Worm (Caenorhabditis elegans) whole organism, L4/young adult: ENCODE data around the gene ugt-33.

ENCODE experiments used
- W03F9.2 ChIP-seq: fragments of 150-350 bp; optimal IDR thresholded peaks from 2 replicates; lab custom pipeline; 2014; ENCODE audit warnings: missing biosample characterization, missing genetic modification characterization
- dao-5 ChIP-seq: sonication (generic microtip); optimal IDR thresholded peaks from 2 replicates; lab custom pipeline; 2016; ENCODE audit warnings: missing genotype, missing genetic modification characterization, moderate library complexity, missing compliant biosample characterization
- him-1 ChIP-seq: sonication (generic microtip); optimal IDR thresholded peaks from 2 replicates; lab custom pipeline; 2016; ENCODE audit warnings: missing genotype, missing genetic modification reagents, missing genetic modification characterization, missing compliant biosample characterization

The ugt-33 gene

DNA sequence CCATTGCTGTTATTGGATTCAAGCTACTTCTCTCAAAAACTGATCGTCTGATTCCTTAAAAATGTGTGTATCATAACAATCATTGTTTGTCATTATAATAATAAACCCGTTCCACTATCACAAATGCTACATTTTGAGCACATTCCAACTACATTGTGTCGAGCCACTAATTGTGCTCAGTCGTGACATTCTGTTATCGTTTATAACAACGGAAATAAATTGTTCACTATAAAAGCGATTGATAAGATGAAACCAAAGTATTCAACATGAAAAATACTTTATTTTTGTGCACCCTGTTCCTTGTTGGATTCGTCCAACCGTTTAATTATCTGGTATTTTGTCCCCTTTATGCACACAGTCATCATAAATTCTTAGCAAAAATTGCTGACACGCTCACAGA lies at the start of gene ugt-33:
ugt-33 (plus strand) TSS at position 260 of the 400 bp plus-strand sequence.
- TF ChIP-seq him-1 (tag; lab: Kevin White, UChicago) (no peak), W03F9.2 (no peak), dao-5 (tag; lab: Kevin White, UChicago) (no peak)

DNA sequence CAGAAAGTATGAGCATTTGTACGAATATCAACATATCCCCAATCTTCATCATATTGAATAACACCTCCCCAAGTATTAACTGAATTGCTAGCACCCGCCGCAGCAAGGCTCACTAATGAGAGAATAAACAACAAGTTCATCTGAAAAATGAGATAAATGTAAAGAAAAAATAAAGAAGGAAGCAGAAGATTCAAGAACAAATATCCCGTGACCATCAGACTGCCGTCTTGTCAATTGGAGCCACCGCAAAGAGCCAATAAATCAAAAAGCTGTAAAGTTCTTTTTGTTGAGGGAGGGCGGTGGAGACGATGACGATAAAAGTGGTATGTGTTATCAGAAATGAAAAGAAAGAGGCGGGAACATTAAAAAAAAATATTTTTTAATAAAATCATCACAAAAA lies 39.7 kb upstream of the ugt-33 start, which contains the start of gene Y32F6A.5:
Y32F6A.5 (minus strand) TSS at position 140 of the 400 bp plus-strand sequence.
- TF ChIP-seq dao-5 (tag; lab: Kevin White, UChicago) (no peak), W03F9.2 (no peak), him-1 (tag; lab: Kevin White, UChicago) (no peak)

DNA sequence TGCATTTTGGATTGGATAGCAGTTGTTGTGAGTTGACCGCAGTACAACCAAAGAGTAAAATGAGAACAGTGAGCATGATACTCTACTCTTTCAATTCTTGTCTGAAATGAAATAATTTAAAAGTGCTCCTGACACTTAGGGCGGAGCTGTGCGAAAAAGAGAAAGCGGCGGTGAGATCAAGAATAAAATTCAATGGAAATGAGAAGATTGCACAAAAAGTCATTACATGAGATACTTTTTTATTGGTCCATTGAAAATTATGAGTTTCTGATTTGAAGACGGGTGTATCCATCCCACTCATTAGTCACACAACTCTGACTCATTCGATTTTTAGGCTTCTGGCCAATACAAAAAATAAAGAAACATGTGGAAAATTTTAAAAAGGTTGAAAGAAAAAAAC lies 36.0 kb upstream of the ugt-33 start, which contains the start of gene F22E12.1:
F22E12.1 (minus strand) TSS at position 101 of the 400 bp plus-strand sequence.
- TF ChIP-seq W03F9.2 (no peak), him-1 (tag; lab: Kevin White, UChicago) (no peak), dao-5 (tag; lab: Kevin White, UChicago) (no peak)

DNA sequence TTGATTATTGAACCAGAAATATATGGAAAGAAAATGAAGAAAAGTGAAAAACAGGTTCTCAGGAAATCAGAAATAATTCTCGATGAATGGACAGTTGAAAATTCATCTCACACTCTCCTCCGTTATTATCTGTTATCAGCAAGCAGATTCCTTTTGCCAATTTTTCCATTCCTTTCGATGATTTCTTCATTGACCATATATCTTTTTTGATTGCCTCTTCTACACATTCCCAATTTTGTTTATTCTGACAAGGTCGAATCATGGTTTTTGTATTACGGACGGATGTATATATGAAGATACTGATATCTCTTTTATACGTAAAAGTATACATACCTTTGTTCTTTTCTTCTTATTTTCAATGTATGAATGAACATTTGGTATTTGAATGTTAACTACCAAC lies 32.5 kb upstream of the ugt-33 start:
- TF ChIP-seq dao-5 (tag; lab: Kevin White, UChicago) (no peak), him-1 (tag; lab: Kevin White, UChicago) (no peak), W03F9.2 (no peak)

DNA sequence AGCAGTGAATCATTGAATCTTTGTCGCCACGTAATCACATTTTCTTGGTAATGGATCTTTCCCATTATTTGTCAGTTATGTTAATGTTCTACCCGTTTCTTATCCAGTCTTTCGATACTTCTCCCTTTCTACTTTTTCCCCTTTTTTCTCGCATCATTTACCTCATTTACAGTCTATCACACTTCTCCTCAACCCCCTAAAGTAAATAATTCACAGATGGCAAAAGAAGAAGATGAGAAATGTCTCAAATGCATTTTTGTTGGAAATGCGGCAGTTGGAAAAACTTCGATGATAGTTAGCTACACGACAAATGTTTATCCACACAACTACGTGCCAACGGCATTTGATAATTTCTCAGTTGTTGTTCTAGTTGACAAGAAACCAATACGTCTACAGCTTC lies 31.1 kb upstream of the ugt-33 start, which contains the start of gene chw-1:
chw-1 (plus strand) TSS at position 217 of the 400 bp plus-strand sequence.
- TF ChIP-seq W03F9.2: no peak
- no peak for TF ChIP-seq dao-5 (tag; lab: Kevin White, UChicago)
- no peak for TF ChIP-seq him-1 (tag; lab: Kevin White, UChicago)

DNA sequence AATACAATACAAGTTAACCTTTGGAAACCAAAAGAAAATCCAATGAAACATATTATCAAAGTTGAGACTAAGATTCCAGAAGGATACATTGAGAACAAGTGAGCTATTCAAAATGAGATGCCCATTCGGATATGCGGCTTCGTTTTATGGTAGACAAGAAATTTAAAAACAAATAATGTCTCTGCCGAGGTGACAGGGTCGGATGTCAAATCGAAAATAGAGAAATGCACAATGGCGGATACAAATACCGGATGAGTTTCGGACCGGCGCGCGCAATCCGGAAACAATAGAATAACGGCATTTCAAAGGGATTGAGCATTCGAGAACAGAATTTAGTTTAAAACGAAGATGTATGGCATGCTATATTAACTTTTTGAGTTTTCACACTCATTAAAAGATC lies 29.9 kb upstream of the ugt-33 start, which contains the start of gene F22E12.3:
F22E12.3 (minus strand) TSS at position 101 of the 400 bp plus-strand sequence.
- TF ChIP-seq W03F9.2 (no peak), him-1 (tag; lab: Kevin White, UChicago) (no peak), dao-5 (tag; lab: Kevin White, UChicago) (no peak)

DNA sequence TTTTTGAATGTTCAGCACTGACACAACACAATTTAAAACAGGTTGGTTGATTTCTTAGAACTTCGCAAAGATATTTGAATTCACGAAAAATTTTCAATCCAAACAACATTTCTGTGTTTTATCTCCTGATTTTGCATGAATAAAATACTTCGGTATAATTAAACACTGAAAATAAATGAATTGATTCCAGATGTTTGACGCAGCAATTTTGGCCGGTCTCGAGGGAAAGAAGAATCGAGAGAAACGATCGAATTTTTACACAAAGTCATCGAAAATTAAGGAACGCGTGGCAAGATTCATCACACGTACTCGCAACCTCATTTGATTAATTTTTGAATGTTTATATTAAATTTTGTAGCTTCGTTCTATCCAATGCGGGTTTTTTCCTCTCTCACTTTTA lies 29.0 kb upstream of the ugt-33 start:
- TF ChIP-seq him-1 (tag; lab: Kevin White, UChicago) (no peak), W03F9.2 (no peak), dao-5 (tag; lab: Kevin White, UChicago) (no peak)

DNA sequence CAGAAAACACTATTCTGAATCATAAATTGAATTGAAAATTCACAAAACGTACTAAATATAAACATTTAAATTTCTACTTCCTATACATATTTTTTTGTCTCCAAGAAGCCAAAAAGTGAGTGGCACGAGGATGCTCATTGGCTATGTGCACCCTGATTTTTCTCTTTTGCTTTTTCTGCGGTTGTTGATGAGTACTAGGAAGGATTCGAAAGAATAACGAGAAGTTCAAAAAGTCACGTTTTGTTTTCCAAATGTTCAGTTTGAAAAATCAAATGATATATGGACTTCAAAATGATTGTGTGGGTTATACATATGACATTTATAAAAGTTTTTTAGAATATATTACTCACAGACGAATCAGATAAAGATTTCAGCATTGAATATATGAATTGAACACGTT lies 28.5 kb upstream of the ugt-33 start:
- TF ChIP-seq W03F9.2 (no peak), him-1 (tag; lab: Kevin White, UChicago) (no peak), dao-5 (tag; lab: Kevin White, UChicago) (no peak)

DNA sequence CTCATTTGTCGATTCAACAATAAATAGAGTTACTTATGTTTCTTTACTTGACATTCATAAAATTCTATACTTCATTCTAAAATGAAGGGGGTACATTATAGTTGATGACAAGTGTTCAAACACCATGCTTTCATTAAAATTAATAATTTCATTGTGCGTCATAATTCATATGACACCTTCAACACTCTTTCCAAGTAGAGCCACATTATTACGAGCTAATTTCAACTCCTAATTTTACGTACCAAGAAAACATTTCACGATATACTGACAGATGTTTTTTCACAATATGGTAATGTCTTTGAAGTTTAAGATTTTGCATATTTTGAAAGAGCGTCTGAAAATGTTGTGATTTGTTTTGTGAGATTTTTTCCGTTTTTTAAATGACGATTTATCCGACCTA lies 27.7 kb upstream of the ugt-33 start:
- TF ChIP-seq dao-5 (tag; lab: Kevin White, UChicago): no peak
- TF ChIP-seq W03F9.2: no peak
- no peak for TF ChIP-seq him-1 (tag; lab: Kevin White, UChicago)

DNA sequence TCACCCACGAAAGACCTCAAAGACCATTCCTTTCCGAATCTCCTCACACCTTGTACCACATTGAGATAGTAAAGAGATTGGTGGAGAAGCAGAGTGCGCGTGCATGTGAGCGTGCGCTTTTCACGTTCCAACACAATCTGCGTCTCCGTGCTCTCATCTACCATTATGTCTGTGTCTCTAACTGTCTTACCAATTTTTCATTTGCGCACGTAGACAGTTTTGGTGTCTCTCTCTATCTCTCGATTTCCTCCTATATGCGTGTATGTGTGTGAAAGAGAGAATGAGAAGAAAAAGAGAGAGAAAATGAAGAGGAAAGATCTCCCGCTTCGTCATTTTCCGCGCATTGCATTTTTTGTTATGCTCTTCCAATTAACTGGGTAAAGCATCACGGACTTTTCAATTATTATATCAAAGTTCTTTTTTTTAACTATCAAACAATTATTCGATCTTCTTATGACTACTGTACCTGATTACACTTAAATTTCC lies 26.6 kb upstream of the ugt-33 start:
- TF ChIP-seq W03F9.2 (peak; percentile 81), dao-5 (tag; lab: Kevin White, UChicago) (no peak), him-1 (tag; lab: Kevin White, UChicago) (peak; percentile 85)

DNA sequence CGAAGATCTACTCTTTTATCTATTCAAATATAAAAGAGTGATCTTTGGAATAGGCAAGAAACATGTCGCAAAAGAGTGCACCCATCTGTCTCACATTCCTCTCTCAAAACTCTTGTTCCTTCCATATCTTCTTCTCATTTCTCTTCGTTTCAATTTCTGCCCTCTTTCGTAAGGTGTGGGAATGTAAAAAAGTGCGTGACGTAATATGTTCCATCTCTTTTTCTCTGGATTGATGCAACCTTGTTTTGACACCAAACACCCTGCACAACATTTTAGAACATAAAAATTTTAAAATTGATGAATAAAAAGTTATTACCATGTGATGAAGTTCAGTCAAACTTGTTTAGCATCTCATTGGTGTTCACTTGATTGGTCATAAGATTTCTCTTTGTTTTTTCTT lies 26.1 kb upstream of the ugt-33 start:
- TF ChIP-seq dao-5 (tag; lab: Kevin White, UChicago): no peak
- TF ChIP-seq him-1 (tag; lab: Kevin White, UChicago): no peak
- no peak for TF ChIP-seq W03F9.2

DNA sequence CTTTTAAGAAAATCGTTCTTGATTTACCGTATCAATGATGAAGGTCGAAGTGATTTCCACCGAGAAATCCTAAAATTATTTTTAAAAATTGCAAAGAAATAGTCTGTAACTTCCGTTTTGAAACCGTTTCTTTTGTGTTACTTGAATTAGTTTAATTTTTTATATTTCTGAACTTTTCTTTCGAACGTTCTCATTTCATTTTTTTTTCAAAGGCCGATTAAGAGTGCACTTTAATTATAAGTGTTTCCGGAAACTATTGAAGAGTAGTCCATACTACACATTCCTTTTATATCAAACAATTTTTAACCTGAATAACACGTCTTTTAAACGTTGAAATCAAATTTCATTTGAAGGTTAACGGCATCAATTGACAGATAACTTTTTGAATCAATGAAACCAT lies 25.6 kb upstream of the ugt-33 start:
- no peak for TF ChIP-seq dao-5 (tag; lab: Kevin White, UChicago)
- TF ChIP-seq W03F9.2: no peak
- no peak for TF ChIP-seq him-1 (tag; lab: Kevin White, UChicago)

DNA sequence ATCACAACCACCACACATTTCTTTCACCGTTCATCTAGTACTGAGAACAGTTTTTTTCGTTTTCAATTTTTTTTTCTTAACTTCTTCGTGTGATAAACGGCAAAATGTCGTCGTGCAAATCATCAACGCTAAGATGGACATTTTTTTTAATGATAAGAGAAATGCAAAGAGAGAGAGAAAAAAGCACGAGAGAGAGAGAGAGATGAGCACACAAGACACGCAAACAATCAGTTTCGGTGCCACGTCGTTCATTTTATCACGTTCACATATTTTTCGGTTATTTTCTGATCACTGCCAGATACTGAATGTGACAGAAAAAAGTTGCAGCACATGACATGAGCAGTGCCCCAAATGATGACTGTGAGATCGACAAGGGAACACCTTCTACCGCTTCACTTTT lies 25.0 kb upstream of the ugt-33 start, which contains the start of gene egl-9:
egl-9 (plus strand) TSS at position 328 of the 400 bp plus-strand sequence.
- TF ChIP-seq dao-5 (tag; lab: Kevin White, UChicago): no peak
- TF ChIP-seq him-1 (tag; lab: Kevin White, UChicago): no peak
- no peak for TF ChIP-seq W03F9.2

DNA sequence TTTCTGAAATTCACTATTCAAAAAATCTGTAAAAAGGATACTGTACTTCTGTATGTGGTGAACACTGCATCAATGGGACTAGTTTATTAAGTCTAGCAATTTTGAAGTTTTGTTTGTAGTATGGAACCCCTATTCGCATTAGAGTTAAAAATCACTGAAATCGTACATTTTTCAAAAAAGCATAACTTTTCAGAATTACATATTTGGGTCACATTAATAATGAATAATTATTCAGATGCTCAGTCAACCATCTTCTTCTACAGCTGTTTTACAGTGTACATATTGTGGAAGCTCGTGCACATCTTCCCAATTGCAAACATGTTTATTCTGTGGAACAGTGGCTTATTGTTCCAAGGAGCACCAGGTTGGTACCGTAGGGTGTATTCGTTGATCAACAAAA lies 24.5 kb upstream of the ugt-33 start:
- TF ChIP-seq him-1 (tag; lab: Kevin White, UChicago): no peak
- TF ChIP-seq W03F9.2: no peak
- TF ChIP-seq dao-5 (tag; lab: Kevin White, UChicago): no peak

DNA sequence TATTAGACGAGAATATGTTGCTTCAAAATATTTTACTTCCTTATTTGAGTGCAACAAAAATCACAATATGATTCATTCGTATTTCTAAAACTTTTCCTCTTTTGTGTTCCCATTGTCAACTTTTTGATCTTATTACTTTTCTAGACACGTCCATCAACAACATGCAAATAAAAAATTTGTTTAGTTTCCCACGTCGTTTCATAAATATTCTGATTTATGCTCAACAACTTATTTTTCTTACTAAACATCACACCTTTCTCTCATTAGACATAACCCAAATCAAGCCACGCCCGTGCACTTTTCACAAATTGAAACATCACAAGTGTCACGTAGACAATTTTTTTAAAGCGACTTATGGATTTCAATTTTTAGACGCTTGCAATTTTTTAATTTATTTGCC lies 23.4 kb upstream of the ugt-33 start:
- TF ChIP-seq him-1 (tag; lab: Kevin White, UChicago) (no peak), W03F9.2 (no peak), dao-5 (tag; lab: Kevin White, UChicago) (no peak)
